Fruit fly (Drosophila melanogaster) whole organism: ENCODE results near the gene CG5225.

Source experiments
- CG8478 ChIP-seq: fragments of >200 bp; optimal IDR thresholded peaks from 2 replicates; lab custom pipeline; 2018; ENCODE audit warnings: inconsistent platforms
- pan ChIP-seq: fragments of >200 bp; optimal IDR thresholded peaks from 2 replicates; lab custom pipeline; 2017
- psq ChIP-seq: fragments of >200 bp; optimal IDR thresholded peaks from 2 replicates; lab custom pipeline; 2017
- usp ChIP-seq: fragments of >200 bp; optimal IDR thresholded peaks from 2 replicates; lab custom pipeline; 2017; ENCODE audit warnings: missing biosample characterization, missing genetic modification characterization, mixed read lengths

dm6 chr3R:16983001-16983400 lies 45.5 kb upstream of the CG5225 start:
- TF ChIP-seq pan: no peak
- no peak for TF ChIP-seq CG8478 (lab: Kevin White, UChicago)
- no peak for TF ChIP-seq psq (lab: Kevin White, UChicago)
- TF ChIP-seq usp (GFP tag; lab: Kevin White, UChicago): no peak
